Fruit fly (Drosophila melanogaster) whole organism, embryonic: ENCODE data around the gene Cpr78Ca.

Experiments
- Aef1 ChIP-seq: fragments of 200-800 bp; sonication (Bioruptor generic); IDR thresholded peaks from 3 replicates; pipeline ENCODE4 v1.3.6; 2022; ENCODE audit warnings: missing biosample characterization, missing genetic modification characterization
- Antp ChIP-seq: fragments of 200-800 bp; sonication (Bioruptor generic); optimal IDR thresholded peaks from 3 replicates; lab custom pipeline; 2016; ENCODE audit warnings: missing biosample characterization, missing genetic modification characterization
- Awh ChIP-seq: fragments of 200-800 bp; sonication (Bioruptor generic); IDR thresholded peaks from 2 replicates; pipeline ENCODE4, ENCODE4 v1.3.6; 2022; ENCODE audit warnings: missing biosample characterization, missing genetic modification characterization
- Bgb ChIP-seq: fragments of 200-800 bp; sonication (Bioruptor generic); IDR thresholded peaks from 2 replicates; pipeline ENCODE4 v1.3.6; 2022; ENCODE audit warnings: missing biosample characterization, missing genetic modification characterization; ENCODE audit not compliant: partially characterized antibody
- CG10209 ChIP-seq: fragments of 200-800 bp; sonication (Bioruptor generic); optimal IDR thresholded peaks from 3 replicates; lab custom pipeline; 2017; ENCODE audit warnings: missing biosample characterization, mild to moderate bottlenecking, missing genetic modification characterization, missing genetic modification reagents
- CG11085 ChIP-seq: fragments of 200-800 bp; sonication (Bioruptor generic); IDR thresholded peaks from 2 replicates; pipeline ENCODE4 v1.3.6; 2022; ENCODE audit warnings: missing biosample characterization, missing genetic modification characterization
- CG11093 ChIP-seq: fragments of 200-800 bp; sonication (Bioruptor generic); IDR thresholded peaks from 3 replicates; pipeline ENCODE4 v1.3.6; 2022; ENCODE audit warnings: missing biosample characterization, missing genetic modification characterization
- CG13287 ChIP-seq: fragments of 200-800 bp; sonication (Bioruptor generic); IDR thresholded peaks from 2 replicates; pipeline ENCODE4 v1.3.6; 2022; ENCODE audit warnings: missing biosample characterization, missing genetic modification characterization; ENCODE audit not compliant: partially characterized antibody
- CG13624 ChIP-seq: fragments of 200-800 bp; sonication (Bioruptor generic); optimal IDR thresholded peaks from 2 replicates; lab custom pipeline; 2016; ENCODE audit warnings: missing biosample characterization, missing genetic modification characterization
- CG14014 ChIP-seq: fragments of 200-800 bp; sonication (Bioruptor generic); IDR thresholded peaks from 2 replicates; pipeline ENCODE4 v1.3.6; 2022; ENCODE audit warnings: missing biosample characterization, missing genetic modification characterization
- CG15269 ChIP-seq: fragments of 200-800 bp; sonication (Bioruptor generic); optimal IDR thresholded peaks from 2 replicates; lab custom pipeline; 2018; ENCODE audit warnings: missing biosample characterization, mild to moderate bottlenecking, missing genetic modification characterization, moderate library complexity
- CG15514 ChIP-seq: fragments of 200-800 bp; sonication (Bioruptor generic); optimal IDR thresholded peaks from 3 replicates; lab custom pipeline; 2017; ENCODE audit warnings: missing biosample characterization, missing genetic modification characterization, mild to moderate bottlenecking, moderate library complexity, missing genetic modification reagents
- CG1603 ChIP-seq: fragments of 200-800 bp; sonication (Bioruptor generic); optimal IDR thresholded peaks from 2 replicates; lab custom pipeline; 2019; ENCODE audit warnings: missing biosample characterization, mild to moderate bottlenecking, missing genetic modification characterization, moderate library complexity
- CG16779 ChIP-seq: fragments of 200-800 bp; sonication (Bioruptor generic); IDR thresholded peaks from 2 replicates; pipeline ENCODE4 v1.3.6; 2022; ENCODE audit warnings: missing biosample characterization, missing genetic modification characterization
- CG17385 ChIP-seq: fragments of 200-800 bp; sonication (Bioruptor generic); optimal IDR thresholded peaks from 3 replicates; lab custom pipeline; 2018; ENCODE audit warnings: missing biosample characterization, mild to moderate bottlenecking, missing genetic modification characterization
- CG18011 ChIP-seq: fragments of 200-800 bp; sonication (Bioruptor generic); optimal IDR thresholded peaks from 2 replicates; lab custom pipeline; 2017; ENCODE audit warnings: missing biosample characterization, missing genetic modification characterization, mild to moderate bottlenecking, moderate library complexity, missing genotype
- CG18599 ChIP-seq: fragments of 200-800 bp; sonication (Bioruptor generic); optimal IDR thresholded peaks from 3 replicates; lab custom pipeline; 2017; ENCODE audit warnings: missing biosample characterization, missing genetic modification characterization, mild to moderate bottlenecking, moderate library complexity, missing genetic modification reagents
- CG3281 ChIP-seq: fragments of 200-800 bp; sonication (Bioruptor generic); optimal IDR thresholded peaks from 3 replicates; lab custom pipeline; 2017; ENCODE audit warnings: missing biosample characterization, mild to moderate bottlenecking, missing genetic modification characterization
- CG34422 ChIP-seq: fragments of 200-800 bp; sonication (Bioruptor generic); IDR thresholded peaks from 3 replicates; pipeline ENCODE4 v1.3.6; 2022; ENCODE audit warnings: missing biosample characterization, missing genetic modification characterization
- CG6765 ChIP-seq: fragments of 200-800 bp; sonication (Bioruptor generic); optimal IDR thresholded peaks from 3 replicates; lab custom pipeline; 2017; ENCODE audit warnings: missing biosample characterization, mild to moderate bottlenecking, missing genetic modification characterization
- CG6854 ChIP-seq: fragments of 200-800 bp; sonication (Bioruptor generic); optimal IDR thresholded peaks from 3 replicates; lab custom pipeline; 2017; ENCODE audit warnings: missing biosample characterization, mild to moderate bottlenecking, missing genetic modification characterization
- CG8290 ChIP-seq, 3 experiments: fragments of 200-800 bp; sonication (Bioruptor generic); optimal IDR thresholded peaks; 2 replicates each; lab custom pipeline; 2016 to 2019; ENCODE audit warnings: missing biosample characterization in 3 of 3, missing genetic modification characterization in 3 of 3, mild to moderate bottlenecking in 2 of 3, moderate library complexity in 1 of 3
- CHES-1-like ChIP-seq: fragments of 200-800 bp; sonication (Bioruptor generic); optimal IDR thresholded peaks from 2 replicates; lab custom pipeline; 2016; ENCODE audit warnings: missing biosample characterization, missing genetic modification characterization
- Dek ChIP-seq: fragments of 200-800 bp; sonication (Bioruptor generic); optimal IDR thresholded peaks from 3 replicates; lab custom pipeline; 2019; ENCODE audit warnings: missing biosample characterization, mild to moderate bottlenecking, missing genetic modification characterization, moderate library complexity
- ERR ChIP-seq: fragments of 200-800 bp; sonication (Bioruptor generic); optimal IDR thresholded peaks from 2 replicates; lab custom pipeline; 2016; ENCODE audit warnings: missing biosample characterization, missing genetic modification characterization
- Elba2 ChIP-seq: fragments of 200-800 bp; sonication (Bioruptor generic); optimal IDR thresholded peaks from 3 replicates; lab custom pipeline; 2016; ENCODE audit warnings: missing biosample characterization, missing genetic modification characterization
- HmgZ ChIP-seq: fragments of 200-800 bp; sonication (Bioruptor generic); optimal IDR thresholded peaks from 2 replicates; lab custom pipeline; 2018; ENCODE audit warnings: missing biosample characterization, mild to moderate bottlenecking, missing genetic modification characterization
- Mad ChIP-seq: fragments of 200-800 bp; sonication (Bioruptor generic); optimal IDR thresholded peaks from 2 replicates; lab custom pipeline; 2016; ENCODE audit warnings: missing biosample characterization, missing genetic modification characterization
- NC2β ChIP-seq: fragments of 200-800 bp; sonication (Bioruptor generic); optimal IDR thresholded peaks from 2 replicates; lab custom pipeline; 2016; ENCODE audit warnings: missing biosample characterization, missing genetic modification characterization
- NFAT ChIP-seq: fragments of 200-800 bp; sonication (Bioruptor generic); IDR thresholded peaks from 2 replicates; pipeline ENCODE4 v1.3.6; 2022; ENCODE audit warnings: missing biosample characterization, missing genetic modification characterization
- NK7.1 ChIP-seq: fragments of 200-800 bp; sonication (Bioruptor generic); optimal IDR thresholded peaks from 3 replicates; lab custom pipeline; 2016; ENCODE audit warnings: missing biosample characterization, missing genetic modification characterization
- Pdp1 ChIP-seq, 2 experiments: fragments of 200-800 bp; sonication (Bioruptor generic); optimal IDR thresholded peaks; 3 replicates each; lab custom pipeline; 2016; ENCODE audit warnings: missing biosample characterization in 2 of 2, missing genetic modification characterization in 2 of 2, mild to moderate bottlenecking in 1 of 2, moderate library complexity in 1 of 2
- Side ChIP-seq: fragments of 200-800 bp; sonication (Bioruptor generic); optimal IDR thresholded peaks from 2 replicates; lab custom pipeline; 2016; ENCODE audit warnings: missing biosample characterization, missing genetic modification characterization
- TFAM ChIP-seq: fragments of 200-800 bp; sonication (Bioruptor generic); optimal IDR thresholded peaks from 2 replicates; lab custom pipeline; 2017; ENCODE audit warnings: missing biosample characterization, missing genetic modification characterization, inconsistent platforms
- abd-A ChIP-seq: fragments of 200-800 bp; sonication (Bioruptor generic); optimal IDR thresholded peaks from 3 replicates; lab custom pipeline; 2019; ENCODE audit warnings: missing biosample characterization, mild to moderate bottlenecking, missing genetic modification characterization, moderate library complexity
- amos ChIP-seq: fragments of 200-800 bp; sonication (Bioruptor generic); IDR thresholded peaks from 2 replicates; pipeline ENCODE4 v1.3.6; 2022; ENCODE audit warnings: missing biosample characterization, missing genetic modification characterization; ENCODE audit not compliant: partially characterized antibody
- caup ChIP-seq: fragments of 200-800 bp; sonication (Bioruptor generic); optimal IDR thresholded peaks from 3 replicates; lab custom pipeline; 2017; ENCODE audit warnings: missing biosample characterization, mild to moderate bottlenecking, missing genetic modification characterization, moderate library complexity; ENCODE audit not compliant: severe bottlenecking
- cwo ChIP-seq: fragments of 200-800 bp; sonication (Bioruptor generic); optimal IDR thresholded peaks from 3 replicates; lab custom pipeline; 2017; ENCODE audit warnings: missing biosample characterization, missing genetic modification characterization, mild to moderate bottlenecking, moderate library complexity, missing genetic modification reagents
- grn ChIP-seq: fragments of 200-800 bp; sonication (Bioruptor generic); optimal IDR thresholded peaks from 3 replicates; lab custom pipeline; 2017; ENCODE audit warnings: missing biosample characterization, missing genetic modification characterization
- lilli ChIP-seq: fragments of 200-800 bp; sonication (Bioruptor generic); optimal IDR thresholded peaks from 3 replicates; lab custom pipeline; 2016; ENCODE audit warnings: missing biosample characterization, missing genetic modification characterization
- lmd ChIP-seq: fragments of 200-800 bp; sonication (Bioruptor generic); IDR thresholded peaks from 2 replicates; pipeline ENCODE4 v1.3.6; 2022; ENCODE audit warnings: missing biosample characterization, missing genetic modification characterization
- pho ChIP-seq: fragments of 200-800 bp; sonication (Bioruptor generic); optimal IDR thresholded peaks from 2 replicates; lab custom pipeline; 2016; ENCODE audit warnings: missing biosample characterization, missing genetic modification characterization
- ranshi ChIP-seq: fragments of 200-800 bp; sonication (Bioruptor generic); IDR thresholded peaks from 2 replicates; pipeline ENCODE4 v1.3.6; 2022; ENCODE audit warnings: missing biosample characterization, missing genetic modification characterization
- rib ChIP-seq: fragments of 200-800 bp; sonication (Bioruptor generic); IDR thresholded peaks from 2 replicates; pipeline ENCODE4 v1.3.6; 2022; ENCODE audit warnings: missing biosample characterization, missing genetic modification characterization
- schlank ChIP-seq: fragments of 200-800 bp; sonication (Bioruptor generic); optimal IDR thresholded peaks from 2 replicates; lab custom pipeline; 2018; ENCODE audit warnings: missing biosample characterization, mild to moderate bottlenecking, missing genetic modification characterization
- vvl ChIP-seq: fragments of 200-800 bp; sonication (Bioruptor generic); IDR thresholded peaks from 2 replicates; pipeline ENCODE4 v1.3.6; 2022; ENCODE audit warnings: missing biosample characterization, missing genetic modification characterization
- yki ChIP-seq: fragments of >200 bp; optimal IDR thresholded peaks from 3 replicates; lab custom pipeline; 2018
- zfh2 ChIP-seq: fragments of 200-800 bp; sonication (Bioruptor generic); optimal IDR thresholded peaks from 2 replicates; lab custom pipeline; 2016; ENCODE audit warnings: missing biosample characterization, missing genetic modification characterization

The Cpr78Ca gene

DNA sequence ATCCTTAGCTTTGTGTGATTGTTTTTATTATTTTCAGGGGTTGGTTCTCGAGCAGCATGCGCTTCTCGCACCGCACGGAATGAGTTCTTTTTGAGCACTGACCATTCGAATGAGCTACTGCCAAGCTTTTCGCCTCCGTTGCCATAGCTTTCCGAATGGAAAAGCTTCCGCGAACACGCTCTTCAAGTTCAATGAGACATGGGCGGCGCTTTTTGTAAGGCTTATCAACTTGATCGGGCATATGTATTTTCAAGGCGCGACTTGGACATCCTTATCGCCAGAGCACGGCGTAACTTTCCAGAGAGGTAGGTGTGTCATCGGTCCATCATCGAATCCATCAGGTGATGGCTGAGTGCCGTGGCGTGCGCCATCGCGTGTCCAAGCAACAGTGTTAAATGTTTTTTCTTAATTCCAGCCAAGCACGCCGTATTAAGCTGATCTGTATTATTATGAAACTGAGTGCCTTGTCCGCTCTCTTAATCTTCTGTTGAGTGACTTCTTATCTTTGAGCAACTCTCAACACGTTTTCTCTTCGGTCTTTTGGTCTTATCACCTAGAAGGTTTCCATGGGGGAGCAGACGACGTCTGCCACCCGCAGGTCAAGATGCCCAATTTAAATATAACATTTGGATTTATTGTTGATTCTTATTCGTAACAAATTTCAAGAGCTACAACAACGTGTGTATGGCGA is 12.6 kb downstream of the Cpr78Ca start, which contains the start of gene AcCoAS (continued):
- TF ChIP-seq CG8290 (GFP tag; optimal IDR thresholded peaks at IDR 0.05; lab: Kevin White, UChicago) (no peak), CG8290 (tag; optimal IDR thresholded peaks at IDR 0.05; lab: Kevin White, UChicago) (peak in 1 of 2 experiments; percentile 33), Bgb (GFP tag; lab: Robert Waterston, UW) (peak; percentile 68), CG11085 (0 out of 2 replicates have a peak, but pooled peaks have one; percentile 7), CG6765 (peak; percentile 52), TFAM (no peak), NC2β (GFP tag; lab: Kevin White, UChicago) (no peak), CG11093 (GFP tag; lab: Robert Waterston, UW) (no peak), CG18599 (peak; percentile 81), Elba2 (no peak), CG13287 (GFP tag; lab: Robert Waterston, UW) (peak; percentile 44; the same call in 1 of the 2 replicates), abd-A (peak; percentile 60), lmd (GFP tag; lab: Robert Waterston, UW) (no peak), Aef1 (GFP tag; lab: Robert Waterston, UW) (no peak), zfh2 (GFP tag; lab: Kevin White, UChicago) (peak; percentile 54), Antp (GFP tag; lab: Kevin White, UChicago) (peak; percentile 7), NK7.1 (GFP tag; lab: Kevin White, UChicago) (no peak), CG17385 (GFP tag; lab: Kevin White, UChicago) (peak; percentile 29), Dek (peak; percentile 10), grn (peak; percentile 91), CG16779 (GFP tag; lab: Robert Waterston, UW) (0 out of 2 replicates have a peak, but pooled peaks have one; percentile 44), pho (GFP tag; lab: Kevin White, UChicago) (peak; percentile 30), ERR (GFP tag; lab: Kevin White, UChicago) (peak; percentile 64), CG1603 (tag; lab: Kevin White, UChicago) (no peak), CG34422 (peak; percentile 34; the same call in 1 of the 3 replicates), CG15514 (GFP tag; lab: Kevin White, UChicago) (peak; percentile 50), rib (peak; percentile 52; the same call in 1 of the 2 replicates), CHES-1-like (GFP tag; lab: Kevin White, UChicago) (peak; percentile 2), HmgZ (peak; percentile 44), CG14014 (GFP tag; lab: Robert Waterston, UW) (peak; percentile 50; the same call in 1 of the 2 replicates), ranshi (0 out of 2 replicates have a peak, but pooled peaks have one; percentile 8), Awh (GFP tag; lab: Robert Waterston, UW) (no peak), CG18011 (GFP tag; lab: Kevin White, UChicago) (peak; percentile 30), amos (GFP tag; lab: Robert Waterston, UW) (peak; percentile 51; the same call in 1 of the 2 replicates), NFAT (GFP tag; lab: Robert Waterston, UW) (no peak; the same call in 1 of the 2 replicates), lilli (peak; percentile 71), CG6854 (GFP tag; lab: Kevin White, UChicago) (peak; percentile 4), cwo (GFP tag; lab: Kevin White, UChicago) (peak; percentile 96), vvl (GFP tag; lab: Robert Waterston, UW) (peak; percentile 33; the same call in 1 of the 2 replicates), Pdp1 (GFP tag; optimal IDR thresholded peaks at IDR 0.05; lab: Kevin White, UChicago) (peak; percentile 16 to 87), schlank (tag; lab: Kevin White, UChicago) (peak; percentile 44), yki (lab: Kevin White, UChicago) (no peak), caup (GFP tag; lab: Kevin White, UChicago) (peak; percentile 49), CG3281 (peak; percentile 59), Mad (GFP tag; lab: Kevin White, UChicago) (no peak), CG10209 (GFP tag; lab: Kevin White, UChicago) (peak; percentile 7), CG13624 (peak; percentile 45), Side (GFP tag; lab: Kevin White, UChicago) (peak; percentile 60), CG15269 (peak; percentile 33)
